Worm (Caenorhabditis elegans) whole organism, L1 larva: ENCODE measurements around the gene srxa-6.

Source experiments
- alr-1 ChIP-seq: fragments of 200-800 bp; sonication (Bioruptor generic); optimal IDR thresholded peaks from 2 replicates; lab custom pipeline; 2018; ENCODE audit warnings: borderline replicate concordance, mild to moderate bottlenecking, missing genetic modification characterization, missing compliant biosample characterization
- efl-3 ChIP-seq: fragments of 200-800 bp; sonication (Bioruptor generic); optimal IDR thresholded peaks from 2 replicates; lab custom pipeline; 2018; ENCODE audit warnings: mild to moderate bottlenecking, missing genetic modification characterization, missing compliant biosample characterization
- lir-3 ChIP-seq: sonication (generic microtip); optimal IDR thresholded peaks from 2 replicates; lab custom pipeline; 2016; ENCODE audit warnings: mild to moderate bottlenecking, missing genetic modification characterization, moderate library complexity, missing compliant biosample characterization; ENCODE audit not compliant: poor library complexity

- no peak for TF ChIP-seq efl-3 (GFP tag; lab: Kevin White, UChicago)
- no peak for TF ChIP-seq alr-1 (tag; lab: Kevin White, UChicago)
- TF ChIP-seq lir-3, result no peak
These were observed 17.8 kb upstream of the srxa-6 start for ce11 chrV:20716830-20717441.
